Worm (Caenorhabditis elegans) whole organism, late embryonic: ENCODE data around the gene C27B7.2.

ENCODE experiments used
- F13H6.1 ChIP-seq: sonication (generic microtip); optimal IDR thresholded peaks from 2 replicates; lab custom pipeline; 2016; ENCODE audit warnings: missing genetic modification characterization, missing compliant biosample characterization
- K09A11.1 ChIP-seq: sonication (generic microtip); optimal IDR thresholded peaks from 2 replicates; lab custom pipeline; 2017; ENCODE audit warnings: antibody characterized with exemption, mild to moderate bottlenecking, missing genetic modification characterization, missing compliant biosample characterization; ENCODE audit not compliant: insufficient read depth
- Y22D7AL.16 ChIP-seq: sonication (generic microtip); optimal IDR thresholded peaks from 2 replicates; lab custom pipeline; 2016; ENCODE audit warnings: missing genetic modification characterization, missing compliant biosample characterization
- ama-1 ChIP-seq: fragments of 150-350 bp; optimal IDR thresholded peaks from 2 replicates; lab custom pipeline; 2014
- ceh-18 ChIP-seq: sonication (generic microtip); optimal IDR thresholded peaks from 2 replicates; lab custom pipeline; 2016; ENCODE audit warnings: missing genetic modification characterization, missing compliant biosample characterization
- ceh-19 ChIP-seq: fragments of 200-800 bp; sonication (Bioruptor generic); optimal IDR thresholded peaks from 2 replicates; lab custom pipeline; 2018; ENCODE audit warnings: mild to moderate bottlenecking, missing genetic modification characterization, missing compliant biosample characterization
- ceh-22 ChIP-seq: sonication (generic microtip); optimal IDR thresholded peaks from 2 replicates; lab custom pipeline; 2017; ENCODE audit warnings: missing biosample characterization, missing genetic modification characterization
- ceh-30 ChIP-seq: fragments of 150-350 bp; optimal IDR thresholded peaks from 2 replicates; lab custom pipeline; 2014; ENCODE audit warnings: missing biosample characterization, missing genetic modification characterization
- ceh-31 ChIP-seq: sonication (generic microtip); optimal IDR thresholded peaks from 2 replicates; lab custom pipeline; 2016; ENCODE audit warnings: missing genetic modification characterization, missing compliant biosample characterization
- ceh-45 ChIP-seq: fragments of 200-800 bp; sonication (Bioruptor generic); IDR thresholded peaks from 2 replicates; pipeline ENCODE4 v1.3.6; 2022; ENCODE audit warnings: missing genetic modification reagents, missing genetic modification characterization, missing compliant biosample characterization
- ceh-48 ChIP-seq: sonication (generic microtip); optimal IDR thresholded peaks from 2 replicates; lab custom pipeline; 2016; ENCODE audit warnings: missing genetic modification characterization, inconsistent platforms, missing compliant biosample characterization
- ceh-9 ChIP-seq: sonication (generic microtip); optimal IDR thresholded peaks from 2 replicates; lab custom pipeline; 2016; ENCODE audit warnings: mild to moderate bottlenecking, missing genetic modification characterization, inconsistent platforms, missing compliant biosample characterization
- dmd-4 ChIP-seq: sonication (generic microtip); optimal IDR thresholded peaks from 2 replicates; lab custom pipeline; 2016; ENCODE audit warnings: borderline replicate concordance, missing genetic modification characterization, missing compliant biosample characterization
- elt-2 ChIP-seq: sonication (generic microtip); optimal IDR thresholded peaks from 2 replicates; lab custom pipeline; 2016; ENCODE audit warnings: missing genetic modification reagents, missing genetic modification characterization, missing compliant biosample characterization
- elt-4 ChIP-seq: sonication (generic microtip); optimal IDR thresholded peaks from 2 replicates; lab custom pipeline; 2016; ENCODE audit warnings: missing genetic modification characterization, missing compliant biosample characterization
- ets-4 ChIP-seq: sonication (generic microtip); optimal IDR thresholded peaks from 2 replicates; lab custom pipeline; 2016; ENCODE audit warnings: missing genetic modification characterization, missing compliant biosample characterization
- hlh-15 ChIP-seq: sonication (generic microtip); optimal IDR thresholded peaks from 2 replicates; lab custom pipeline; 2016; ENCODE audit warnings: missing genetic modification characterization, missing compliant biosample characterization
- hlh-6 ChIP-seq: sonication (generic microtip); optimal IDR thresholded peaks from 2 replicates; lab custom pipeline; 2016; ENCODE audit warnings: missing genotype, missing genetic modification characterization, missing compliant biosample characterization
- hlh-8 ChIP-seq: sonication (generic microtip); optimal IDR thresholded peaks from 2 replicates; lab custom pipeline; 2016; ENCODE audit warnings: missing genotype, missing genetic modification characterization, missing compliant biosample characterization
- lim-6 ChIP-seq: sonication (generic microtip); optimal IDR thresholded peaks from 2 replicates; lab custom pipeline; 2016; ENCODE audit warnings: missing genetic modification characterization, missing compliant biosample characterization
- lin-11 ChIP-seq: fragments of 200-800 bp; sonication (Bioruptor generic); optimal IDR thresholded peaks from 2 replicates; lab custom pipeline; 2018; ENCODE audit warnings: mild to moderate bottlenecking, missing genetic modification characterization, missing compliant biosample characterization
- mec-3 ChIP-seq: sonication (generic microtip); optimal IDR thresholded peaks from 2 replicates; lab custom pipeline; 2016; ENCODE audit warnings: borderline replicate concordance, missing genetic modification characterization, missing compliant biosample characterization
- nfya-1 ChIP-seq: sonication (generic microtip); optimal IDR thresholded peaks from 2 replicates; lab custom pipeline; 2017; ENCODE audit warnings: missing genetic modification characterization, mild to moderate bottlenecking, missing compliant biosample characterization, antibody characterized with exemption, moderate library complexity
- nhr-232 ChIP-seq: sonication (generic microtip); optimal IDR thresholded peaks from 2 replicates; lab custom pipeline; 2016; ENCODE audit warnings: missing genetic modification characterization, missing compliant biosample characterization
- npax-4 ChIP-seq: sonication (generic microtip); optimal IDR thresholded peaks from 2 replicates; lab custom pipeline; 2016; ENCODE audit warnings: missing genetic modification characterization, missing compliant biosample characterization
- odd-2 ChIP-seq: sonication (generic microtip); optimal IDR thresholded peaks from 2 replicates; lab custom pipeline; 2017; ENCODE audit warnings: antibody characterized with exemption, mild to moderate bottlenecking, missing genetic modification characterization, missing compliant biosample characterization
- pax-1 ChIP-seq: fragments of 150-350 bp; optimal IDR thresholded peaks from 2 replicates; lab custom pipeline; 2014; ENCODE audit warnings: missing biosample characterization, missing genetic modification characterization
- pha-2 ChIP-seq: sonication (generic microtip); optimal IDR thresholded peaks from 2 replicates; lab custom pipeline; 2017; ENCODE audit warnings: mild to moderate bottlenecking, missing genetic modification characterization, missing compliant biosample characterization
- pqm-1 ChIP-seq: sonication (generic microtip); optimal IDR thresholded peaks from 2 replicates; lab custom pipeline; 2016; ENCODE audit warnings: missing genetic modification characterization, missing compliant biosample characterization
- pros-1 ChIP-seq: fragments of 150-350 bp; optimal IDR thresholded peaks from 2 replicates; lab custom pipeline; 2014; ENCODE audit warnings: missing biosample characterization, missing genetic modification reagents, missing genetic modification characterization
- ref-2 ChIP-seq: sonication (generic microtip); optimal IDR thresholded peaks from 2 replicates; lab custom pipeline; 2016; ENCODE audit warnings: missing genetic modification characterization, missing compliant biosample characterization
- rnt-1 ChIP-seq: sonication (generic microtip); optimal IDR thresholded peaks from 2 replicates; lab custom pipeline; 2016; ENCODE audit warnings: missing genetic modification characterization, missing compliant biosample characterization
- syd-9 ChIP-seq: sonication (generic microtip); optimal IDR thresholded peaks from 2 replicates; lab custom pipeline; 2016; ENCODE audit warnings: mild to moderate bottlenecking, missing genetic modification characterization, moderate library complexity, missing compliant biosample characterization
- tbx-2 ChIP-seq: sonication (generic microtip); optimal IDR thresholded peaks from 2 replicates; lab custom pipeline; 2016; ENCODE audit warnings: missing genetic modification characterization, missing compliant biosample characterization
- tbx-7 ChIP-seq: sonication (generic microtip); optimal IDR thresholded peaks from 2 replicates; lab custom pipeline; 2016; ENCODE audit warnings: missing genotype, missing genetic modification characterization, missing compliant biosample characterization
- ttx-3 ChIP-seq: sonication (generic microtip); optimal IDR thresholded peaks from 2 replicates; lab custom pipeline; 2016; ENCODE audit warnings: missing genetic modification reagents, missing genetic modification characterization, missing compliant biosample characterization
- unc-42 ChIP-seq: sonication (generic microtip); optimal IDR thresholded peaks from 2 replicates; lab custom pipeline; 2016; ENCODE audit warnings: missing genotype, missing genetic modification characterization, missing compliant biosample characterization
- unc-55 ChIP-seq: sonication (generic microtip); optimal IDR thresholded peaks from 2 replicates; lab custom pipeline; 2017; ENCODE audit warnings: missing biosample characterization, missing genetic modification reagents, missing genetic modification characterization
- unc-86 ChIP-seq: sonication (generic microtip); optimal IDR thresholded peaks from 2 replicates; lab custom pipeline; 2016; ENCODE audit warnings: missing genetic modification characterization, missing compliant biosample characterization

The C27B7.2 gene

ce11 chrIV:8920284-8920806, 27.7 kb downstream of the C27B7.2 start:
- TF ChIP-seq ceh-45, result no peak
- TF ChIP-seq hlh-8, result no peak
- TF ChIP-seq unc-42 (tag; lab: Kevin White, UChicago), result peak; percentile 75
- TF ChIP-seq ttx-3, result no peak
- TF ChIP-seq ceh-18 (tag; lab: Kevin White, UChicago), result peak; percentile 20
- no peak for TF ChIP-seq unc-55 (GFP tag; lab: Kevin White, UChicago)
- no peak for TF ChIP-seq lim-6 (tag; lab: Kevin White, UChicago)
- peak; percentile 45 for TF ChIP-seq nfya-1 (tag; lab: Kevin White, UChicago)
- TF ChIP-seq dmd-4 (tag; lab: Kevin White, UChicago), result no peak
- no peak for TF ChIP-seq tbx-7
- no peak for TF ChIP-seq ceh-22
- TF ChIP-seq, all 69 proteins: peak for 3

ce11 chrIV:8921166-8921565, 28.5 kb downstream of the C27B7.2 start:
- TF ChIP-seq unc-42 (tag; lab: Kevin White, UChicago) (peak; percentile 4), ceh-18 (tag; lab: Kevin White, UChicago) (no peak)
- TF ChIP-seq, all 69 proteins: peak for 1

ce11 chrIV:8921956-8922355, 29.3 kb downstream of the C27B7.2 start, which contains the start of gene D1046.16:
D1046.16 (plus strand) TSS chrIV:8922150.
- peak; percentile 20 for TF ChIP-seq ceh-31
- TF ChIP-seq ref-2 (tag; lab: Kevin White, UChicago), result peak; percentile 31
- no peak for TF ChIP-seq elt-2 (tag; lab: Kevin White, UChicago)
- TF ChIP-seq Y22D7AL.16, result no peak
- no peak for TF ChIP-seq mec-3

- TF ChIP-seq tbx-2 (tag; lab: Kevin White, UChicago) (no peak), F13H6.1 (tag; lab: Kevin White, UChicago) (no peak), syd-9 (no peak), rnt-1 (tag; lab: Kevin White, UChicago) (no peak), unc-42 (tag; lab: Kevin White, UChicago) (no peak), pqm-1 (tag; lab: Kevin White, UChicago) (no peak), ama-1 (lab: Kevin White, UChicago) (no peak)
Measured at ce11 chrIV:8923381-8923780, 30.7 kb downstream of the C27B7.2 start.

ce11 chrIV:8924126-8924525, 31.5 kb downstream of the C27B7.2 start:
- TF ChIP-seq hlh-8, result peak; percentile 61
- no peak for TF ChIP-seq pha-2
- TF ChIP-seq, all 69 proteins: peak for 1

ce11 chrIV:8925990-8926389, 33.3 kb downstream of the C27B7.2 start, which contains the start of the genes D1046.2 and cfim-2:
D1046.2 (minus strand) TSS chrIV:8926067.
cfim-2 (plus strand) TSS chrIV:8926324.
- TF ChIP-seq ets-4 (tag; lab: Kevin White, UChicago), result no peak
- TF ChIP-seq elt-2 (tag; lab: Kevin White, UChicago), result no peak
- TF ChIP-seq ceh-48 (tag; lab: Kevin White, UChicago), result peak; percentile 53
- TF ChIP-seq odd-2 (tag; lab: Kevin White, UChicago), result no peak
- TF ChIP-seq unc-42 (tag; lab: Kevin White, UChicago), result peak; percentile 7
- TF ChIP-seq pqm-1 (tag; lab: Kevin White, UChicago), result no peak
- TF ChIP-seq ceh-19 (GFP tag; lab: Kevin White, UChicago), result no peak

- no peak for TF ChIP-seq tbx-2 (tag; lab: Kevin White, UChicago)
Measured at ce11 chrIV:8926511-8926910, 33.9 kb downstream of the C27B7.2 start.

- peak; percentile 99 for TF ChIP-seq hlh-6 (tag; lab: Kevin White, UChicago)
- peak; percentile 92 for TF ChIP-seq ceh-18 (tag; lab: Kevin White, UChicago)
- TF ChIP-seq elt-4 (tag; lab: Kevin White, UChicago), result no peak
- TF ChIP-seq npax-4, result peak; percentile 78
- peak; percentile 92 for TF ChIP-seq lin-11 (tag; lab: Kevin White, UChicago)
- TF ChIP-seq hlh-15 (tag; lab: Kevin White, UChicago), result peak; percentile 88
- peak; percentile 94 for TF ChIP-seq ceh-48 (tag; lab: Kevin White, UChicago)
- peak; percentile 81 for TF ChIP-seq K09A11.1 (tag; lab: Kevin White, UChicago)
- peak; percentile 77 for TF ChIP-seq ceh-30
- peak; percentile 89 for TF ChIP-seq ref-2 (tag; lab: Kevin White, UChicago)
- peak; percentile 97 for TF ChIP-seq unc-86 (tag; lab: Kevin White, UChicago)
- TF ChIP-seq pax-1, result no peak
- TF ChIP-seq nhr-232, result peak; percentile 94
- TF ChIP-seq pros-1 (tag; lab: Kevin White, UChicago), result peak; percentile 29
- peak; percentile 66 for TF ChIP-seq nfya-1 (tag; lab: Kevin White, UChicago)
- peak; percentile 86 for TF ChIP-seq rnt-1 (tag; lab: Kevin White, UChicago)
- TF ChIP-seq ceh-9 (tag; lab: Kevin White, UChicago), result peak; percentile 71
Measured at ce11 chrIV:8927093-8927492, 34.4 kb downstream of the C27B7.2 start.
